Worm (Caenorhabditis elegans) whole organism, L3 larva: ENCODE data around the gene taf-13.

Source experiments
- R02D3.7 ChIP-seq: fragments of 150-350 bp; optimal IDR thresholded peaks from 2 replicates; lab custom pipeline; 2014; ENCODE audit warnings: missing biosample characterization, missing genetic modification characterization
- ZK546.5 ChIP-seq: sonication (generic microtip); optimal IDR thresholded peaks from 2 replicates; lab custom pipeline; 2017; ENCODE audit warnings: missing biosample characterization, missing genetic modification characterization
- ama-1 ChIP-seq: fragments of 150-350 bp; optimal IDR thresholded peaks from 2 replicates; lab custom pipeline; 2018
- ceh-16 ChIP-seq: sonication (generic microtip); optimal IDR thresholded peaks from 2 replicates; lab custom pipeline; 2017; ENCODE audit warnings: missing biosample characterization, missing genetic modification characterization
- ceh-28 ChIP-seq: fragments of 150-350 bp; optimal IDR thresholded peaks from 2 replicates; lab custom pipeline; 2014; ENCODE audit warnings: missing biosample characterization, missing genetic modification reagents, missing genetic modification characterization
- ceh-82 ChIP-seq: fragments of 150-350 bp; optimal IDR thresholded peaks from 2 replicates; lab custom pipeline; 2014; ENCODE audit warnings: missing biosample characterization, missing genetic modification characterization
- ceh-9 ChIP-seq: sonication (generic microtip); optimal IDR thresholded peaks from 2 replicates; lab custom pipeline; 2018; ENCODE audit warnings: missing biosample characterization, missing genetic modification characterization
- elt-1 ChIP-seq: fragments of 150-350 bp; optimal IDR thresholded peaks from 2 replicates; lab custom pipeline; 2014; ENCODE audit warnings: missing biosample characterization, missing genetic modification characterization
- elt-2 ChIP-seq: sonication (generic microtip); optimal IDR thresholded peaks from 2 replicates; lab custom pipeline; 2016; ENCODE audit warnings: missing genetic modification reagents, mild to moderate bottlenecking, missing genetic modification characterization, missing compliant biosample characterization
- elt-3 ChIP-seq, 3 experiments: fragments of 150-350 bp in 1 of 3; sonication (generic microtip) in 2 of 3; optimal IDR thresholded peaks; 2 replicates in 2 of 3; 4 replicates in 1 of 3; lab custom pipeline; 2014 to 2017; ENCODE audit warnings: missing biosample characterization in 3 of 3, missing genetic modification characterization in 3 of 3
- fkh-10 ChIP-seq: sonication (generic microtip); optimal IDR thresholded peaks from 2 replicates; lab custom pipeline; 2017; ENCODE audit warnings: missing biosample characterization, missing genetic modification reagents, missing genetic modification characterization
- fkh-2 ChIP-seq: fragments of 150-350 bp; optimal IDR thresholded peaks from 2 replicates; lab custom pipeline; 2014; ENCODE audit warnings: missing biosample characterization, missing genetic modification reagents, missing genetic modification characterization
- fos-1 ChIP-seq: fragments of 150-350 bp; optimal IDR thresholded peaks from 2 replicates; lab custom pipeline; 2014; ENCODE audit warnings: missing biosample characterization, missing genetic modification characterization
- jun-1 ChIP-seq: fragments of 150-350 bp; optimal IDR thresholded peaks from 2 replicates; lab custom pipeline; 2014; ENCODE audit warnings: missing biosample characterization, missing genetic modification reagents, missing genetic modification characterization
- lin-39 ChIP-seq: fragments of 150-350 bp; optimal IDR thresholded peaks from 2 replicates; lab custom pipeline; 2018; ENCODE audit warnings: missing biosample characterization, missing genetic modification reagents, missing genetic modification characterization
- lsy-12 ChIP-seq: sonication (generic microtip); optimal IDR thresholded peaks from 2 replicates; lab custom pipeline; 2016; ENCODE audit warnings: mild to moderate bottlenecking, missing genetic modification characterization, missing compliant biosample characterization
- mdl-1 ChIP-seq: fragments of 150-350 bp; optimal IDR thresholded peaks from 2 replicates; lab custom pipeline; 2014; ENCODE audit warnings: missing biosample characterization, missing genetic modification characterization
- mml-1 ChIP-seq: fragments of 150-350 bp; sonication (generic microtip); optimal IDR thresholded peaks from 3 replicates; lab custom pipeline; 2014; ENCODE audit warnings: missing biosample characterization, missing genetic modification characterization
- nfya-1 ChIP-seq: sonication (generic microtip); optimal IDR thresholded peaks from 2 replicates; lab custom pipeline; 2017; ENCODE audit warnings: missing genetic modification characterization, mild to moderate bottlenecking, missing compliant biosample characterization, antibody characterized with exemption, moderate library complexity; ENCODE audit not compliant: insufficient read depth
- nhr-12 ChIP-seq: fragments of 150-350 bp; optimal IDR thresholded peaks from 2 replicates; lab custom pipeline; 2014; ENCODE audit warnings: missing biosample characterization, missing genetic modification characterization
- nhr-23 ChIP-seq: fragments of 150-350 bp; optimal IDR thresholded peaks from 2 replicates; lab custom pipeline; 2014; ENCODE audit warnings: missing biosample characterization, missing genetic modification reagents, missing genetic modification characterization
- nhr-237 ChIP-seq: fragments of 150-350 bp; optimal IDR thresholded peaks from 2 replicates; lab custom pipeline; 2014; ENCODE audit warnings: missing biosample characterization, missing genetic modification characterization
- nhr-28 ChIP-seq: fragments of 150-350 bp; optimal IDR thresholded peaks from 2 replicates; lab custom pipeline; 2014; ENCODE audit warnings: missing biosample characterization, missing genetic modification characterization
- nhr-43 ChIP-seq: sonication (generic microtip); optimal IDR thresholded peaks from 2 replicates; lab custom pipeline; 2016; ENCODE audit warnings: mild to moderate bottlenecking, missing genetic modification characterization, missing compliant biosample characterization; ENCODE audit not compliant: poor library complexity, severe bottlenecking
- nhr-67 ChIP-seq: fragments of 150-350 bp; optimal IDR thresholded peaks from 2 replicates; lab custom pipeline; 2014; ENCODE audit warnings: missing biosample characterization, missing genetic modification characterization
- nhr-77 ChIP-seq: fragments of 150-350 bp; optimal IDR thresholded peaks from 2 replicates; lab custom pipeline; 2014; ENCODE audit warnings: missing biosample characterization, missing genetic modification characterization
- pha-4 ChIP-seq: fragments of 150-350 bp; optimal IDR thresholded peaks from 2 replicates; lab custom pipeline; 2014; ENCODE audit warnings: missing biosample characterization, missing genetic modification reagents, missing genetic modification characterization
- pqm-1 ChIP-seq: fragments of 150-350 bp; optimal IDR thresholded peaks from 2 replicates; lab custom pipeline; 2017; ENCODE audit warnings: missing biosample characterization, missing genetic modification characterization, inconsistent platforms
- sea-2 ChIP-seq: fragments of 150-350 bp; sonication (generic microtip); optimal IDR thresholded peaks from 4 replicates; lab custom pipeline; 2014; ENCODE audit warnings: missing biosample characterization, missing genetic modification reagents, missing genetic modification characterization
- snpc-4 ChIP-seq: fragments of 150-350 bp; optimal IDR thresholded peaks from 2 replicates; lab custom pipeline; 2014; ENCODE audit warnings: missing biosample characterization, missing genetic modification characterization
- unc-39 ChIP-seq: sonication (generic microtip); optimal IDR thresholded peaks from 4 replicates; lab custom pipeline; 2017; ENCODE audit warnings: missing biosample characterization, missing genetic modification characterization
- unc-62 ChIP-seq: fragments of 150-350 bp; sonication (generic microtip); optimal IDR thresholded peaks from 4 replicates; lab custom pipeline; 2014; ENCODE audit warnings: missing biosample characterization, missing genetic modification reagents, missing genetic modification characterization
- ztf-4 ChIP-seq: fragments of 150-350 bp; optimal IDR thresholded peaks from 2 replicates; lab custom pipeline; 2014; ENCODE audit warnings: missing biosample characterization, missing genetic modification characterization

Gene taf-13

DNA sequence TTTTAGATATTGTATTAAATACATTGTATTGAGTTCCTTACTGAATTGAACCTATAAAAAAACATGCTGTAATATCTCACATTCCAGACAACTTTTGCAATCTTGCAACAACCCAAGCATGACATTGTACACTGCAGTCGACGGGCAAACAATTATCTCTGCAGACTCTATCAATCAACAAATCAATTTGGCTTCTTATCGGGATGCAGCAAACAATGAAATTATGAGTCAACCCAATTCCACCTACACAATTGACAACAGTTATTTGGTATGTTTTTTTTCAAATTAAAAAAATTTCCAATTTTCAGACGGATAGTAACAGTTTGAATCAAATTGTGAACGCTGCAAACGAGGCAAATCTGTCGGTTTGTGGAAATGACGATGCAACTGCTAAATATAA, 25.5 kb upstream of the taf-13 start:
- TF ChIP-seq nhr-28 = no peak
- TF ChIP-seq elt-2 = peak; percentile 28
- TF ChIP-seq pqm-1 (tag; lab: Kevin White, UChicago) = peak; percentile 20

DNA sequence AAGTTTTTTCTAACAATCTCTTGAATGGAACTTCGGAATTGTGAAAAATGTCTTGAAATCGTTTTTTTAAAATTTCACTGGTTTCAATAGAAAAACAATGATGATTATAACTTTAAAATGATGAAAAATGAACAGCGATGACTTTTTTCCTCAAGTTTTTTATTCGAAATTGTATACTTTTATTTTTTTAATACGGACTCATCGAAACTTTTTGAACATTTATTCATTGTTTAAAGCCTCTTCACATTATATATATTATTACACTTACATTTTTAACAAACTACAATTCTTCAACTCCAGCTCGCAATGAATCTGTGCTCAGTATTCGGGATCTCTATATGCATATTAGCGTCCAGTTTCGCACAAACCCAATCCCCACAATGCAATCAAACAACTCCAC, 22.6 kb upstream of the taf-13 start, which contains the start of gene M28.8:
Gene M28.8 (plus strand): TSS at position 301 of the 400 bp plus-strand sequence.
- TF ChIP-seq unc-39 (tag; lab: Kevin White, UChicago) (no peak), ceh-16 (tag; lab: Kevin White, UChicago) (no peak), ztf-4 (tag; lab: Kevin White, UChicago) (no peak), fkh-2 (tag; lab: Kevin White, UChicago) (no peak), fkh-10 (GFP tag; lab: Kevin White, UChicago) (no peak), nhr-28 (no peak), elt-3 (tag; optimal IDR thresholded peaks at IDR 0.05; lab: Kevin White, UChicago) (no peak), nhr-67 (tag; lab: Kevin White, UChicago) (no peak)
- TF ChIP-seq, all 47 proteins: peak for 0

DNA sequence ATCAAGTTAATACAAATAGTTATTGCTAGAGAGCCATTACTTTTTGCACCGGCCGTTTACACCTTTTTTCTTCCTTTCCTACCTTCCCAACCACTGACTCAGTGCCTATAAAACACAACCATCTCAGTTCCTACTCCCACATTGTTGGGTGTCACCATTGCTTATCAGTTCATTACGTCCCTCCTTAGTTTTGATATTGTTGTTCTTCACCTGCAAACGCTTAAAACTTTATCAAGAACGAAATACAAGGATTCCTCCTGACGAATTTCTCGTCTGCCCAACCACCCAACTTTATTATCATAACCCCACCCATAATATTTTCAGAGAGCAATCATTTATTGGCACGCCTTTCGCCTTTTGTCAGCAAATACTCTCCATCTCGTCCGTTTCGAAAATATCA, 21.7 kb upstream of the taf-13 start:
- TF ChIP-seq unc-62 (no peak), pqm-1 (tag; lab: Kevin White, UChicago) (peak; percentile 38), R02D3.7 (tag; lab: Kevin White, UChicago) (no peak), elt-2 (peak; percentile 84), elt-3 (tag; optimal IDR thresholded peaks at IDR 0.05; lab: Kevin White, UChicago) (no peak), lsy-12 (tag; lab: Kevin White, UChicago) (no peak), jun-1 (tag; lab: Kevin White, UChicago) (peak; percentile 38), ceh-82 (tag; lab: Kevin White, UChicago) (no peak), lin-39 (no peak), pha-4 (tag; lab: Kevin White, UChicago) (no peak)

DNA sequence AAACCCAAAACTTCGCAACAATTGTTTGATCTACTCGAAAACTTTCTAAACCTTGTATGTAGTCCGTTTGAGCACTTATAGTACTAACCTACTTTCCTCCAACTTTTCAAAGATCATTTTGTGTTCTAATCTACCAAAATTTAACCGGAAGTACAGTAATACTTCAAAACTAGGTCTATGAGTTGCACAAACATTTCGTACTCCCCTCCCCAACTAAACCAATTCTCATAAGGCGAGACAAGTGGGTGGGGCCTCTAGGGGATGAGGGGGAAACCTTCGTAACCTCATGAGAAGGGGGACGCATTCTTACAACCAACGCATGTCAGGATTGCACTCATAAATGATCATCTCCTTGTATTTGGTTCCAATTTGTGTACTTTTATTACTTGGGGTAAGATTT, 16.6 kb upstream of the taf-13 start, which contains the start of gene cutl-9:
Gene cutl-9 (plus strand): TSS at position 301 of the 400 bp plus-strand sequence.
- TF ChIP-seq mdl-1 (no peak), nhr-23 (tag; lab: Kevin White, UChicago) (no peak), ceh-28 (tag; lab: Kevin White, UChicago) (no peak), elt-3 (tag; optimal IDR thresholded peaks at IDR 0.05; lab: Kevin White, UChicago) (no peak), lin-39 (no peak), ceh-9 (tag; lab: Kevin White, UChicago) (no peak), fkh-2 (tag; lab: Kevin White, UChicago) (no peak), fkh-10 (GFP tag; lab: Kevin White, UChicago) (no peak), sea-2 (no peak)
- TF ChIP-seq, all 47 proteins: peak for 0

DNA sequence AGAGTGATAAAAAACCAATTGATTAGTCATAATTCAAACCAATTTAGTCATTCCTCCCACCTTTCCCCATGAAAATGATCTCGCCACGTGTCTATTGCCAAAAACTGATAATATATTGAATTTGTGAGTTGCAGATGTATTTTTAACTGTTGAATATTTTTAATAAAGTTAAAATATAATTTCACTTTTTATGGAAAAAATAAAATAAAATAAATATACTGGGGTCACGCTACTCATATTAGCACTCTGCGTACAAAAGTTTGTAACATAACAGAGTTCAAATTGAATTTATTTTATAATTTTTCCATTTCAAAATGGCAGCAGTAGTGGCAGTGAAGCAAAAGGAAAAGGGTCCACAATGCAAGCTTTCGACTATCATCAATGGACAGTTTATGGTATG, 12.7 kb upstream of the taf-13 start, which contains the start of gene C14A4.13:
Gene C14A4.13 (plus strand): TSS at position 301 of the 400 bp plus-strand sequence.
- TF ChIP-seq nhr-12 (tag; lab: Kevin White, UChicago) (no peak), ceh-82 (tag; lab: Kevin White, UChicago) (no peak), snpc-4 (tag; lab: Kevin White, UChicago) (no peak)

DNA sequence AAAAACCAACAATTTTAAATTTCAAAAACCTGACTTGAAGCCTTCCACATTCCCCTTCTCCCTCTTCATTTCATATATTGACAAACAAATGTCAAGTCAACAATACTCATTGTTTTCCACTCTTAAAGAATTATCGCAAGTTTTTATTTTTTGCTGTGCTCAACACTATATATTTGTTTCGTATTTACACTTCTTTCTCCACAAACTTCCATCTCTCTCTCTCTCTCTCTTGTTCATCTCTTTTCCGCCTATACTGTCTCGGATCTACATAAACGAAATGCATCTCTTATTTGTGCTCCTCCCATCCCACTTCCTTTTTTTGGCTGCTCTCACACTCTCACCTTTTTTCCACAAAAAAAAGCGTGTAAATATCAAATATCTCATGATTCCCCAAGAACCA, 7.3 kb upstream of the taf-13 start, which contains the start of gene C14A4.12:
Gene C14A4.12 (plus strand): TSS at position 301 of the 400 bp plus-strand sequence.
- TF ChIP-seq pha-4 (tag; lab: Kevin White, UChicago) (peak; percentile 90), snpc-4 (tag; lab: Kevin White, UChicago) (no peak)

DNA sequence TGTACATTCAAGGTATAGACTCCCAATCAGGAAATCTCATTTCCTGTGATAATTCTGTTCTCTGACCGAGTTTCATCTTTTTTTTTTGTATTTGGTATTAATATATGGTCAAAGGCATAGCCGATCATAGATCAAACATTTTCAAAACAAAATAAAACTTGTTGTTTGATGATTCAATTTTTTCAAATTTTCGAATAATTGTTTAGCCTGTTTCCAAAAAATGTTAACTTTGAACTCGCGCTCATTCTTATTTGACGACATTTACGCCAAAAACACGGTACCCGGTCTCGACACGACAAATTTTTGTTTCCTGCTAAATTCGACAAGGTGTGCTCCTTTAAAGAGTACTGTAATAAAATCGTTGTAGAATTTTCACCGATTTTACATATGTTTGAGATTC, 3.4 kb upstream of the taf-13 start:
- TF ChIP-seq nhr-23 (tag; lab: Kevin White, UChicago) (no peak), jun-1 (tag; lab: Kevin White, UChicago) (no peak), mml-1 (no peak), sea-2 (no peak), nhr-77 (tag; lab: Kevin White, UChicago) (no peak), ceh-16 (tag; lab: Kevin White, UChicago) (no peak), elt-1 (no peak), ZK546.5 (tag; lab: Kevin White, UChicago) (no peak), fos-1 (tag; lab: Kevin White, UChicago) (no peak), ceh-28 (tag; lab: Kevin White, UChicago) (no peak), ama-1 (no peak), nhr-67 (tag; lab: Kevin White, UChicago) (no peak), fkh-10 (GFP tag; lab: Kevin White, UChicago) (no peak), nfya-1 (tag; lab: Kevin White, UChicago) (no peak), nhr-43 (tag; lab: Kevin White, UChicago) (no peak), pha-4 (tag; lab: Kevin White, UChicago) (no peak), nhr-237 (tag; lab: Kevin White, UChicago) (no peak), lsy-12 (tag; lab: Kevin White, UChicago) (no peak)
